Worm (Caenorhabditis elegans) whole organism, L4/young adult: ENCODE results near the gene C04G2.10.

Experiments
- W03F9.2 ChIP-seq: fragments of 150-350 bp; optimal IDR thresholded peaks from 2 replicates; lab custom pipeline; 2014; ENCODE audit warnings: missing biosample characterization, missing genetic modification characterization
- dao-5 ChIP-seq: sonication (generic microtip); optimal IDR thresholded peaks from 2 replicates; lab custom pipeline; 2016; ENCODE audit warnings: missing genotype, missing genetic modification characterization, moderate library complexity, missing compliant biosample characterization
- him-1 ChIP-seq: sonication (generic microtip); optimal IDR thresholded peaks from 2 replicates; lab custom pipeline; 2016; ENCODE audit warnings: missing genotype, missing genetic modification reagents, missing genetic modification characterization, missing compliant biosample characterization

DNA sequence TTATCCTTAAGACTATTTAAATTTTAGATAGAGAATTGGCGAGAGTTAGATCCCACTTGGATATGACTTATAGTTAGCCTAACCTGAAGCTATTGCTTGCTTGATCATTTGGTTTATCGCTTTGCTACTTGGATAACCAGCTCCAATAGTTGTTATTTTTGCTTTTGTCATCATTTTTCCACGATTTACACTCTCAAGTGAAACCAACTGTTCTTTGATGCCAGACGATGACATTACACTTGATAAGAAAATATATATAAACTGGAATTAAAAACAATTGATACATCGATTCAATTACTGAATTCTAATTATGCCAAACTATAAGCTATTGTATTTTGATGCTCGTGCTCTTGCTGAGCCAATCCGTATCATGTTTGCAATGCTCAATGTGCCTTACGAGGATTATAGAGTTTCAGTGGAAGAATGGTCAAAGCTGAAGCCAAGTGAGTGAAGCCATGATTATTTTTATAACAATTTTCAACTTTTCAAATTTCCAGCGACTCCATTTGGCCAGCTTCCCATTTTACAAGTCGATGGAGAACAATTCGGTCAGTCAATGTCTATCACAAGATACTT is 26.8 kb downstream of the C04G2.10 start, which contains the start of the genes gst-2, gst-4 and dhs-12:
- TF ChIP-seq dao-5 (no peak), him-1 (tag; lab: Kevin White, UChicago) (no peak), W03F9.2 (tag; lab: Kevin White, UChicago) (no peak)
